Worm (Caenorhabditis elegans) whole organism, L4 larva: ENCODE data around the gene Y17G7B.21.

Experiments
- D1046.2 ChIP-seq: fragments of 200-800 bp; sonication (Bioruptor generic); IDR thresholded peaks from 2 replicates; pipeline ENCODE4 v1.3.6; 2022; ENCODE audit warnings: missing genetic modification characterization, missing compliant biosample characterization
- F49E8.2 ChIP-seq: sonication (generic microtip); optimal IDR thresholded peaks from 2 replicates; lab custom pipeline; 2016; ENCODE audit warnings: missing compliant biosample characterization, mild to moderate bottlenecking, missing genetic modification characterization, borderline replicate concordance
- R02D3.7 ChIP-seq: fragments of 150-350 bp; sonication (generic microtip); optimal IDR thresholded peaks from 3 replicates; lab custom pipeline; 2014; ENCODE audit warnings: missing biosample characterization, missing genetic modification characterization
- T26A8.4 ChIP-seq: fragments of 200-800 bp; sonication (Bioruptor generic); IDR thresholded peaks from 2 replicates; pipeline ENCODE4 v1.3.6; 2022; ENCODE audit warnings: missing genetic modification characterization, missing compliant biosample characterization
- Y48G9A.11 ChIP-seq: fragments of 200-800 bp; sonication (Bioruptor generic); IDR thresholded peaks from 2 replicates; pipeline ENCODE4 v1.3.6; 2022; ENCODE audit warnings: missing genetic modification reagents, missing genetic modification characterization, missing compliant biosample characterization
- Y5F2A.4 ChIP-seq: fragments of 200-800 bp; sonication (Bioruptor generic); optimal IDR thresholded peaks from 2 replicates; lab custom pipeline; 2018; ENCODE audit warnings: mild to moderate bottlenecking, missing genetic modification characterization, missing compliant biosample characterization
- ZK337.2 ChIP-seq: fragments of 200-800 bp; sonication (Bioruptor generic); IDR thresholded peaks from 2 replicates; pipeline ENCODE4 v1.3.6; 2022; ENCODE audit warnings: missing genetic modification reagents, missing genetic modification characterization, missing compliant biosample characterization
- aha-1 ChIP-seq: fragments of 150-350 bp; peaks from one replicate; lab custom pipeline; 2014; ENCODE audit warnings: missing biosample characterization, missing genetic modification characterization
- aly-2 ChIP-seq: sonication (generic microtip); optimal IDR thresholded peaks from 2 replicates; lab custom pipeline; 2018; ENCODE audit warnings: missing biosample characterization, missing genetic modification characterization
- ama-1 ChIP-seq: fragments of 150-350 bp; optimal IDR thresholded peaks from 2 replicates; lab custom pipeline; 2014; ENCODE audit warnings: inconsistent platforms, mixed read lengths
- attf-4 ChIP-seq: sonication (generic microtip); optimal IDR thresholded peaks from 3 replicates; lab custom pipeline; 2017; ENCODE audit warnings: missing biosample characterization, missing genetic modification characterization
- ceh-20 ChIP-seq: fragments of 200-800 bp; sonication (Bioruptor generic); IDR thresholded peaks from 2 replicates; pipeline ENCODE4 v1.3.6; 2022; ENCODE audit warnings: missing genetic modification reagents, missing genetic modification characterization, missing compliant biosample characterization
- ces-1 ChIP-seq: fragments of 150-350 bp; sonication (generic microtip); optimal IDR thresholded peaks from 4 replicates; lab custom pipeline; 2014; ENCODE audit warnings: missing biosample characterization, missing genetic modification reagents, missing genetic modification characterization
- cey-2 ChIP-seq: sonication (generic microtip); optimal IDR thresholded peaks from 3 replicates; lab custom pipeline; 2017; ENCODE audit warnings: missing genetic modification characterization, mild to moderate bottlenecking, missing compliant biosample characterization, antibody characterized with exemption, borderline replicate concordance; ENCODE audit not compliant: insufficient read depth
- dve-1 ChIP-seq: sonication (generic microtip); optimal IDR thresholded peaks from 2 replicates; lab custom pipeline; 2017; ENCODE audit warnings: antibody characterized with exemption, mild to moderate bottlenecking, missing genetic modification characterization, missing compliant biosample characterization; ENCODE audit not compliant: insufficient read depth
- gei-8 ChIP-seq: fragments of 200-800 bp; sonication (Bioruptor generic); optimal IDR thresholded peaks from 2 replicates; lab custom pipeline; 2018; ENCODE audit warnings: mild to moderate bottlenecking, missing genetic modification characterization, missing compliant biosample characterization
- jun-1 ChIP-seq: fragments of 150-350 bp; optimal IDR thresholded peaks from 2 replicates; lab custom pipeline; 2014; ENCODE audit warnings: missing biosample characterization, missing genetic modification reagents, missing genetic modification characterization
- lim-7 ChIP-seq: fragments of 200-800 bp; sonication (Bioruptor generic); IDR thresholded peaks from 2 replicates; pipeline ENCODE4 v1.3.6; 2022; ENCODE audit warnings: missing genetic modification characterization, missing compliant biosample characterization
- lin-15B ChIP-seq: fragments of 150-350 bp; sonication (generic microtip); optimal IDR thresholded peaks from 3 replicates; lab custom pipeline; 2014; ENCODE audit warnings: missing biosample characterization, missing genetic modification characterization
- lin-39 ChIP-seq: fragments of 150-350 bp; optimal IDR thresholded peaks from 2 replicates; lab custom pipeline; 2014; ENCODE audit warnings: missing biosample characterization, missing genetic modification reagents, missing genetic modification characterization
- lsy-2 ChIP-seq, 2 experiments: fragments of 150-350 bp in 1 of 2; sonication (generic microtip) in 1 of 2; optimal IDR thresholded peaks; 2 replicates each; lab custom pipeline; 2014 to 2017; ENCODE audit warnings: missing biosample characterization in 2 of 2, missing genetic modification characterization in 2 of 2
- mdl-1 ChIP-seq, 2 experiments: fragments of 150-350 bp in 1 of 2; sonication (generic microtip) in 1 of 2; optimal IDR thresholded peaks; 2 replicates each; lab custom pipeline; 2014 to 2017; ENCODE audit warnings: missing biosample characterization in 2 of 2, missing genetic modification characterization in 2 of 2
- mdt-29 ChIP-seq: fragments of 200-800 bp; sonication (Bioruptor generic); IDR thresholded peaks from 2 replicates; pipeline ENCODE4 v1.3.6; 2022; ENCODE audit warnings: missing genetic modification reagents, missing genetic modification characterization, missing compliant biosample characterization
- mes-2 ChIP-seq: sonication (generic microtip); optimal IDR thresholded peaks from 2 replicates; lab custom pipeline; 2016; ENCODE audit warnings: missing genotype, mild to moderate bottlenecking, missing genetic modification characterization, missing compliant biosample characterization; ENCODE audit not compliant: poor library complexity, severe bottlenecking
- nhr-111 ChIP-seq: fragments of 200-800 bp; sonication (Bioruptor generic); optimal IDR thresholded peaks from 2 replicates; lab custom pipeline; 2018; ENCODE audit warnings: mild to moderate bottlenecking, missing genetic modification characterization, missing compliant biosample characterization
- nhr-41 ChIP-seq: fragments of 200-800 bp; sonication (Bioruptor generic); IDR thresholded peaks from 2 replicates; pipeline ENCODE4 v1.3.6; 2022; ENCODE audit warnings: missing genetic modification reagents, missing genetic modification characterization, missing compliant biosample characterization
- nhr-42 ChIP-seq: fragments of 200-800 bp; sonication (Bioruptor generic); IDR thresholded peaks from 2 replicates; pipeline ENCODE4 v1.3.6; 2022; ENCODE audit warnings: missing genetic modification characterization, missing compliant biosample characterization
- nhr-48 ChIP-seq: sonication (generic microtip); optimal IDR thresholded peaks from 2 replicates; lab custom pipeline; 2016; ENCODE audit warnings: mild to moderate bottlenecking, missing genetic modification characterization, missing compliant biosample characterization
- nhr-6 ChIP-seq: fragments of 150-350 bp; optimal IDR thresholded peaks from 2 replicates; lab custom pipeline; 2014; ENCODE audit warnings: missing biosample characterization, missing genetic modification characterization
- nhr-76 ChIP-seq: fragments of 150-350 bp; optimal IDR thresholded peaks from 2 replicates; lab custom pipeline; 2014; ENCODE audit warnings: missing biosample characterization, missing genetic modification characterization
- pha-4 ChIP-seq, 2 experiments: fragments of 150-350 bp in 1 of 2; fragments of 200-800 bp in 1 of 2; sonication (Bioruptor generic) in 1 of 2; IDR thresholded peaks in 1 of 2; optimal IDR thresholded peaks in 1 of 2; 2 replicates each; pipeline versions ENCODE4 v1.3.6 to Lab custom; 2014 to 2022; ENCODE audit warnings: missing genetic modification characterization in 2 of 2, missing genetic modification reagents in 2 of 2, missing biosample characterization in 1 of 2, missing compliant biosample characterization in 1 of 2
- pqm-1 ChIP-seq: sonication (generic microtip); optimal IDR thresholded peaks from 2 replicates; lab custom pipeline; 2017; ENCODE audit warnings: missing biosample characterization, missing genetic modification characterization
- set-16 ChIP-seq: fragments of 200-800 bp; sonication (Bioruptor generic); IDR thresholded peaks from 2 replicates; pipeline ENCODE4 v1.3.6; 2022; ENCODE audit warnings: missing genetic modification reagents, missing genetic modification characterization, missing compliant biosample characterization
- snpc-4 ChIP-seq: fragments of 150-350 bp; optimal IDR thresholded peaks from 2 replicates; lab custom pipeline; 2014; ENCODE audit warnings: missing biosample characterization, missing genetic modification characterization
- tra-1 ChIP-seq: fragments of 200-800 bp; sonication (Bioruptor generic); IDR thresholded peaks from 2 replicates; pipeline ENCODE4 v1.3.6; 2022; ENCODE audit warnings: missing genetic modification reagents, missing genetic modification characterization, missing compliant biosample characterization
- unc-130 ChIP-seq: sonication (generic microtip); optimal IDR thresholded peaks from 2 replicates; lab custom pipeline; 2016; ENCODE audit warnings: missing genetic modification reagents, missing genetic modification characterization, missing compliant biosample characterization
- unc-62 ChIP-seq, 3 experiments: fragments of 150-350 bp in 1 of 3; sonication (generic microtip); optimal IDR thresholded peaks in 2 of 3; peaks in 1 of 3; 1 replicate in 1 of 3; 2 replicates in 2 of 3; lab custom pipeline; 2014 to 2017; ENCODE audit warnings: missing biosample characterization in 3 of 3, missing genetic modification characterization in 3 of 3, missing genetic modification reagents in 3 of 3, missing genotype in 1 of 3
- vab-7 ChIP-seq: fragments of 200-800 bp; sonication (Bioruptor generic); IDR thresholded peaks from 2 replicates; pipeline ENCODE4 v1.3.6; 2022; ENCODE audit warnings: missing genetic modification reagents, missing genetic modification characterization, missing compliant biosample characterization
- zfp-2 ChIP-seq: sonication (generic microtip); optimal IDR thresholded peaks from 2 replicates; lab custom pipeline; 2016; ENCODE audit warnings: mild to moderate bottlenecking, missing genetic modification characterization, missing compliant biosample characterization
- zip-11 ChIP-seq: fragments of 200-800 bp; sonication (Bioruptor generic); IDR thresholded peaks from 2 replicates; pipeline ENCODE4 v1.3.6; 2022; ENCODE audit warnings: missing genetic modification characterization, missing compliant biosample characterization
- ztf-11 ChIP-seq: fragments of 150-350 bp; optimal IDR thresholded peaks from 2 replicates; lab custom pipeline; 2014; ENCODE audit warnings: missing biosample characterization, missing genetic modification characterization
- ztf-7 ChIP-seq: fragments of 150-350 bp; optimal IDR thresholded peaks from 2 replicates; lab custom pipeline; 2014; ENCODE audit warnings: missing biosample characterization, missing genetic modification characterization

The Y17G7B.21 gene

ce11 chrII:11978478-11978877 is 1.0 kb upstream of the Y17G7B.21 start:
- TF ChIP-seq lsy-2 (tag; optimal IDR thresholded peaks at IDR 0.05; lab: Kevin White, UChicago) (no peak), ZK337.2 (GFP tag; lab: Robert Waterston, UW) (0 out of 2 replicates have a peak, but pooled peaks have one; percentile 5), pqm-1 (tag; lab: Kevin White, UChicago) (no peak), aha-1 (tag; lab: Kevin White, UChicago) (peak; percentile 32), cey-2 (tag; lab: Kevin White, UChicago) (no peak), unc-130 (GFP tag; lab: Kevin White, UChicago) (no peak), nhr-6 (tag; lab: Kevin White, UChicago) (no peak), T26A8.4 (0 out of 2 replicates have a peak, but pooled peaks have one; percentile 46), nhr-76 (tag; lab: Kevin White, UChicago) (no peak), gei-8 (GFP tag; lab: Kevin White, UChicago) (no peak), Y48G9A.11 (no peak), nhr-48 (tag; lab: Kevin White, UChicago) (no peak), vab-7 (GFP tag; lab: Robert Waterston, UW) (no peak), ama-1 (lab: Kevin White, UChicago) (no peak), pha-4 (GFP tag; IDR thresholded peaks at IDR 0.05; lab: Robert Waterston, UW) (no peak; the same call in 1 of the 2 replicates), pha-4 (tag; optimal IDR thresholded peaks at IDR 0.05; lab: Kevin White, UChicago) (no peak), set-16 (GFP tag; lab: Robert Waterston, UW) (peak; percentile 85), lin-15B (tag; lab: Kevin White, UChicago) (no peak), dve-1 (no peak), R02D3.7 (tag; lab: Kevin White, UChicago) (no peak), F49E8.2 (no peak)

DNA sequence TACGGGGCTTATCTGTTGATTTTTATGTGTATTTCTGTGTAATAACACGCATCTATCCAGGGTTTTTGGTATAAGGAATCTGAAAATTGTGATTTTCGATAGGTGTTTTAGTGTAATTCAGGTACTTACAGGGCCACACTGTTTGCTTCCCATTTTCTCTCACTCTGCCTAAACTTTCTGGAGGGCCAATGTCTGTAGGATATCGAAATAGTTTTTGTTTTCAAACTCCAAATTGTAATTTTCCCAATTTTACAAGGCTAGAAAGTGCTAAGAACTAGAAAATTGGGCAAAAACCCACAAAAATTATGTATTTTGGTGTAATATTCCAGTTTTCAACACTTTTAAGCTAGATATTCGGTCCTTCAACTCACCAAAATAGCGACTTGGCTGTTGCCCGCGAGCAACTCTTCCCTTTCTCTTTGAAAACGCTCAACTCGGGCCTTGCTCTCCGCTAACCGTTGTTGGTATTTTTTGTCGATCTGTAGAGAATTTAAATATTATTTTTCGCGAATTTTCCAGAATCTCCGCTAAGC is 668 bp downstream of the Y17G7B.21 start:
- TF ChIP-seq Y5F2A.4 (GFP tag; lab: Kevin White, UChicago) (no peak), nhr-41 (GFP tag; lab: Robert Waterston, UW) (no peak), lsy-2 (tag; optimal IDR thresholded peaks at IDR 0.05; lab: Kevin White, UChicago) (no peak), ces-1 (GFP tag; lab: Kevin White, UChicago) (no peak), mdt-29 (GFP tag; lab: Robert Waterston, UW) (no peak), D1046.2 (GFP tag; lab: Robert Waterston, UW) (0 out of 2 replicates have a peak, but pooled peaks have one; percentile 7), nhr-111 (GFP tag; lab: Kevin White, UChicago) (no peak), ztf-7 (no peak), unc-62 (GFP tag; optimal IDR thresholded peaks at IDR 0.05 in 1 of 2; lab: Kevin White, UChicago) (peak in 1 of 2 experiments; percentile 91), unc-62 (tag; optimal IDR thresholded peaks at IDR 0.05; lab: Kevin White, UChicago) (no peak), mes-2 (tag; lab: Kevin White, UChicago) (peak; percentile 23), aha-1 (tag; lab: Kevin White, UChicago) (peak; percentile 93)

DNA sequence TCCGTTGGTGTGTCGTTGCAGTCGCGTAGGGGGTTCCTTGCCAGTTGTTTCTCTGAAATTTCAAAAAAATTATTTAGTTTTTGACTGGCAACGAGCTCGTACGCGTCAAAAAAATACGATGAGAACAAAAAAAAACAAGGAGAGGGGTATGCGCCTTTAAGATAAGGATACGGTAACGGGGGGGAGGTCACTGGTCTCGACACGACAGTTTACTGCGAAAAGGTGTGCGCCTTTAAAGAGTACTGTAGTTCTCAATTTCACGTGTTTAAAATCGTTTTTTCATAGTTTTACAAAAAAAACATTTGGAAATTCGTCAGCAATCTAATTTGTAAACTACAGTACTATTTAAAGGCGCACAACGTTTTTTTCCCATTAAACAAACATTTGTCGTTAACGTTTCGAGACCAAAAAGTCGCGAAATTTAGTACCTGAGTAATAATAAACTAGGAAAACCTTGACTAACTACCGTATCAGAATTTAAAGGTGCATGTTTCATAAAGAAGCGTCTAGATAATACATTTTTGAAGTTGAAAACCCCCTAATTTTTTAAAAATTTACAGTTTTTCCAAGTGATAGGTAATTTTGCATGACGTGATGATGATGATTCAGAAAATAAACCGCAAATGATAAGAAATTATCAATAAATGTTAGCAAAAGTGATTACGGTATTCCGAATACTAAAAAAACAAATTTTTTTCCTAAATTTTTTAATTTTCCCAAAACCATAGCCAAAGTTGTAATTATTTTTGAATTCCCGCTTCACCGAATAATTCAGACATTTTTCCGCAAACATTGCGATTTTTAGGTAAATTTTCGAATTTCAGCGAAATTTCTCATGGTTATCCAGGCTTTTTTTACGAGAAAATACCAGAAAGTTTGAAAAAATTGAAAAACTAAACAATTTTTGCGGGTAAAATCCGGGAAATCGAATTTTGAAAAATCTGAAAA is 3.1 kb downstream of the Y17G7B.21 start:
- TF ChIP-seq zip-11 (GFP tag; lab: Robert Waterston, UW) (peak; percentile 4; the same call in 1 of the 2 replicates), Y48G9A.11 (peak; percentile 35; the same call in 1 of the 2 replicates), jun-1 (tag; lab: Kevin White, UChicago) (no peak), tra-1 (GFP tag; lab: Robert Waterston, UW) (peak; percentile 54; the same call in 1 of the 2 replicates), zfp-2 (no peak), mdt-29 (GFP tag; lab: Robert Waterston, UW) (peak; percentile 37; the same call in 1 of the 2 replicates), lin-15B (tag; lab: Kevin White, UChicago) (no peak), attf-4 (no peak), mdl-1 (tag; optimal IDR thresholded peaks at IDR 0.05; lab: Kevin White, UChicago) (no peak), lin-39 (peak; percentile 38), ztf-11 (no peak), nhr-76 (tag; lab: Kevin White, UChicago) (no peak), vab-7 (GFP tag; lab: Robert Waterston, UW) (no peak), ceh-20 (GFP tag; lab: Robert Waterston, UW) (no peak), lim-7 (GFP tag; lab: Robert Waterston, UW) (no peak), pqm-1 (tag; lab: Kevin White, UChicago) (peak; percentile 15), aly-2 (tag; lab: Kevin White, UChicago) (no peak), snpc-4 (tag; lab: Kevin White, UChicago) (no peak), nhr-42 (GFP tag; lab: Robert Waterston, UW) (peak; percentile 49), pha-4 (GFP tag; IDR thresholded peaks at IDR 0.05; lab: Robert Waterston, UW) (no peak), pha-4 (tag; optimal IDR thresholded peaks at IDR 0.05; lab: Kevin White, UChicago) (no peak), nhr-6 (tag; lab: Kevin White, UChicago) (no peak), ces-1 (GFP tag; lab: Kevin White, UChicago) (no peak)
